Worm (Caenorhabditis elegans) whole organism, midembryonic: ENCODE data around the gene gba-4.

ENCODE experiments used
- T22C8.4 ChIP-seq: fragments of 200-800 bp; sonication (Bioruptor generic); IDR thresholded peaks from 2 replicates; pipeline ENCODE4 v1.3.6; 2022; ENCODE audit warnings: missing genetic modification characterization, missing compliant biosample characterization
- cog-1 ChIP-seq: sonication (generic microtip); optimal IDR thresholded peaks from 2 replicates; lab custom pipeline; 2016; ENCODE audit warnings: missing genetic modification characterization, missing compliant biosample characterization
- flt-1 ChIP-seq: fragments of 200-800 bp; sonication (Bioruptor generic); IDR thresholded peaks from 2 replicates; pipeline ENCODE4 v1.3.6; 2022; ENCODE audit warnings: missing genetic modification characterization, missing compliant biosample characterization
- klf-2 ChIP-seq: fragments of 200-800 bp; sonication (Bioruptor generic); conservative IDR thresholded peaks from 2 replicates; pipeline ENCODE4 v1.3.6; 2022; ENCODE audit warnings: missing genetic modification reagents, missing genetic modification characterization, missing compliant biosample characterization
- med-1 ChIP-seq: sonication (generic microtip); optimal IDR thresholded peaks from 2 replicates; lab custom pipeline; 2017; ENCODE audit warnings: missing genetic modification characterization, mild to moderate bottlenecking, missing compliant biosample characterization, antibody characterized with exemption, missing genetic modification reagents; ENCODE audit not compliant: insufficient read depth
- ref-1 ChIP-seq: fragments of 200-800 bp; sonication (Bioruptor generic); conservative IDR thresholded peaks from 2 replicates; pipeline ENCODE4 v1.3.6; 2022; ENCODE audit warnings: missing genetic modification reagents, missing genetic modification characterization, missing compliant biosample characterization
- tab-1 ChIP-seq: fragments of 200-800 bp; sonication (Bioruptor generic); IDR thresholded peaks from 2 replicates; pipeline ENCODE4 v1.3.6; 2022; ENCODE audit warnings: missing genetic modification characterization, missing compliant biosample characterization
- ztf-23 ChIP-seq: fragments of 200-800 bp; sonication (Bioruptor generic); IDR thresholded peaks from 2 replicates; pipeline ENCODE4 v1.3.6; 2022; ENCODE audit warnings: missing genetic modification reagents, missing genetic modification characterization, missing compliant biosample characterization
- ztf-29 ChIP-seq: fragments of 200-800 bp; sonication (Bioruptor generic); IDR thresholded peaks from 2 replicates; pipeline ENCODE4 v1.3.6; 2022; ENCODE audit warnings: missing genetic modification reagents, missing genetic modification characterization, missing compliant biosample characterization

gba-4 gene

ce11 chrIV:5366567-5366966 lies 15.9 kb upstream of the gba-4 start, which contains the start of gene sand-1:
TSS of gene sand-1 (plus strand) at chrIV:5366867.
- TF ChIP-seq flt-1 (GFP tag; lab: Robert Waterston, UW) (no peak), ztf-29 (GFP tag; lab: Robert Waterston, UW) (no peak), T22C8.4 (GFP tag; lab: Robert Waterston, UW) (no peak), ref-1 (no peak), med-1 (no peak), tab-1 (no peak), ztf-23 (GFP tag; lab: Robert Waterston, UW) (no peak), klf-2 (GFP tag; lab: Robert Waterston, UW) (no peak), cog-1 (tag; lab: Kevin White, UChicago) (no peak)

ce11 chrIV:5364135-5364609 lies 13.5 kb upstream of the gba-4 start, which contains the start of the genes hda-6 and F41H10.4:
TSS of gene hda-6 (minus strand) at chrIV:5364306.
TSS of gene F41H10.4 (plus strand) at chrIV:5364559.
- no peak for TF ChIP-seq tab-1
- no peak for TF ChIP-seq flt-1 (GFP tag; lab: Robert Waterston, UW)
- no peak for TF ChIP-seq med-1
- no peak for TF ChIP-seq ref-1
- no peak for TF ChIP-seq klf-2 (GFP tag; lab: Robert Waterston, UW)
- TF ChIP-seq cog-1 (tag; lab: Kevin White, UChicago) = no peak
- no peak for TF ChIP-seq T22C8.4 (GFP tag; lab: Robert Waterston, UW)
- TF ChIP-seq ztf-23 (GFP tag; lab: Robert Waterston, UW) = no peak
- TF ChIP-seq ztf-29 (GFP tag; lab: Robert Waterston, UW) = no peak

ce11 chrIV:5360533-5360932 lies 9.8 kb upstream of the gba-4 start, which contains the start of gene F41H10.5:
TSS of gene F41H10.5 (plus strand) at chrIV:5360907.
- no peak for TF ChIP-seq klf-2 (GFP tag; lab: Robert Waterston, UW)
- no peak for TF ChIP-seq ref-1
- no peak for TF ChIP-seq ztf-29 (GFP tag; lab: Robert Waterston, UW)
- TF ChIP-seq cog-1 (tag; lab: Kevin White, UChicago) = no peak
- TF ChIP-seq flt-1 (GFP tag; lab: Robert Waterston, UW) = no peak
- no peak for TF ChIP-seq med-1
- no peak for TF ChIP-seq T22C8.4 (GFP tag; lab: Robert Waterston, UW)
- no peak for TF ChIP-seq ztf-23 (GFP tag; lab: Robert Waterston, UW)
- TF ChIP-seq tab-1 = no peak

- TF ChIP-seq ztf-23 (GFP tag; lab: Robert Waterston, UW) (no peak), tab-1 (no peak), ztf-29 (GFP tag; lab: Robert Waterston, UW) (no peak), T22C8.4 (GFP tag; lab: Robert Waterston, UW) (no peak), med-1 (no peak), ref-1 (no peak), cog-1 (tag; lab: Kevin White, UChicago) (no peak), klf-2 (GFP tag; lab: Robert Waterston, UW) (no peak), flt-1 (GFP tag; lab: Robert Waterston, UW) (no peak)
Observed at ce11 chrIV:5354564-5354963, 3.9 kb upstream of the gba-4 start.

ce11 chrIV:5354124-5354523 lies 3.4 kb upstream of the gba-4 start, which contains the start of gene Y4C6B.1:
TSS of gene Y4C6B.1 (plus strand) at chrIV:5354488.
- no peak for TF ChIP-seq tab-1
- TF ChIP-seq ztf-29 (GFP tag; lab: Robert Waterston, UW) = no peak
- TF ChIP-seq med-1 = no peak
- no peak for TF ChIP-seq ztf-23 (GFP tag; lab: Robert Waterston, UW)
- TF ChIP-seq ref-1 = no peak
- TF ChIP-seq T22C8.4 (GFP tag; lab: Robert Waterston, UW) = no peak

ce11 chrIV:5353364-5353763 lies 2.7 kb upstream of the gba-4 start, which contains the start of gene Y4C6B.7:
TSS of gene Y4C6B.7 (minus strand) at chrIV:5353464.
- TF ChIP-seq flt-1 (GFP tag; lab: Robert Waterston, UW) (no peak), med-1 (no peak), ref-1 (no peak), tab-1 (no peak), ztf-29 (GFP tag; lab: Robert Waterston, UW) (no peak), ztf-23 (GFP tag; lab: Robert Waterston, UW) (no peak), klf-2 (GFP tag; lab: Robert Waterston, UW) (no peak), cog-1 (tag; lab: Kevin White, UChicago) (no peak), T22C8.4 (GFP tag; lab: Robert Waterston, UW) (no peak)

ce11 chrIV:5344168-5344567 lies 6.5 kb downstream of the gba-4 start:
- TF ChIP-seq T22C8.4 (GFP tag; lab: Robert Waterston, UW) = no peak
- TF ChIP-seq cog-1 (tag; lab: Kevin White, UChicago) = no peak
- no peak for TF ChIP-seq med-1
- no peak for TF ChIP-seq klf-2 (GFP tag; lab: Robert Waterston, UW)
- no peak for TF ChIP-seq ztf-23 (GFP tag; lab: Robert Waterston, UW)

ce11 chrIV:5339255-5339654 lies 11.4 kb downstream of the gba-4 start, which contains the start of gene Y4C6B.2:
TSS of gene Y4C6B.2 (plus strand) at chrIV:5339574.
- no peak for TF ChIP-seq med-1
- no peak for TF ChIP-seq cog-1 (tag; lab: Kevin White, UChicago)
- TF ChIP-seq flt-1 (GFP tag; lab: Robert Waterston, UW) = no peak
- TF ChIP-seq ztf-23 (GFP tag; lab: Robert Waterston, UW) = no peak

ce11 chrIV:5337649-5338048 lies 13.0 kb downstream of the gba-4 start:
- no peak for TF ChIP-seq flt-1 (GFP tag; lab: Robert Waterston, UW)
- TF ChIP-seq ref-1 = no peak
- TF ChIP-seq tab-1 = no peak
- TF ChIP-seq med-1 = no peak
- TF ChIP-seq ztf-29 (GFP tag; lab: Robert Waterston, UW) = no peak
- TF ChIP-seq cog-1 (tag; lab: Kevin White, UChicago) = no peak
- TF ChIP-seq klf-2 (GFP tag; lab: Robert Waterston, UW) = no peak
- TF ChIP-seq ztf-23 (GFP tag; lab: Robert Waterston, UW) = no peak
- no peak for TF ChIP-seq T22C8.4 (GFP tag; lab: Robert Waterston, UW)

ce11 chrIV:5334518-5334917 lies 16.2 kb downstream of the gba-4 start:
- TF ChIP-seq tab-1 (no peak), cog-1 (tag; lab: Kevin White, UChicago) (no peak), ztf-23 (GFP tag; lab: Robert Waterston, UW) (peak; percentile 85), med-1 (no peak), ref-1 (no peak), T22C8.4 (GFP tag; lab: Robert Waterston, UW) (no peak), flt-1 (GFP tag; lab: Robert Waterston, UW) (no peak; the same call in 1 of the 2 replicates), ztf-29 (GFP tag; lab: Robert Waterston, UW) (0 out of 2 replicates have a peak, but pooled peaks have one; percentile 50), klf-2 (GFP tag; lab: Robert Waterston, UW) (no peak; the same call in none of the 2 replicates)
